Worm (Caenorhabditis elegans): ENCODE measurements around the gene swt-7.

Gene swt-7

DNA sequence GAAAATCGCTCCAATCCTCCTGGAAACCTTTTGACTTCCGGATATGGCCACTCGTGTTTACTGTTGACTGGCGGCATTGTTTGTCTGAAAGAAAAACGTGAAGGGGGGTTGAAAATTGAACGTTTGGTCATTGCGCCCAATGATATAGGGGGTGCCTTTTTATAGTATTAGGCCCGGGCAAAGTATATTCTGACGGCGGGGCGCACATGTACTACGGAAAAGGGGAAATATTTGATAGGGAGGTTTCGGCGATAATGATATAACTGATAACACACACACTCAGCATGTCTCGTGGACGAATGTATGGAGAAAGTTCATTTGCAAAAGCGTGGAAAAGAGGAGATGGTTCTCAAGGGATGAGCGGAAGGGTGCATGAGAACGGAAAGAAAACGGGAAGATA is 3.0 kb downstream of the swt-7 start, which contains the start of gene cpt-4:
TSS of gene cpt-4 (minus strand) at position 84 of the 400 bp plus-strand sequence.
- 0 out of 2 replicates have a peak, but pooled peaks have one; percentile 55 for TF ChIP-seq lin-1 (GFP tag; IDR thresholded peaks at IDR 0.05)
- no peak for TF ChIP-seq F37D6.2 (tag; optimal IDR thresholded peaks at IDR 0.05)
- TF ChIP-seq dmd-6 (GFP tag; IDR thresholded peaks at IDR 0.05) = peak; percentile 81
- peak in 1 of 2 experiments; percentile 76 for TF ChIP-seq mdl-1 (tag; optimal IDR thresholded peaks at IDR 0.05)
- TF ChIP-seq php-3 (GFP tag; IDR thresholded peaks at IDR 0.05) = peak; percentile 41; the same call in 1 of the 2 replicates
- TF ChIP-seq mxl-3 (GFP tag; optimal IDR thresholded peaks at IDR 0.05) = peak; percentile 90
- peak; percentile 83 for TF ChIP-seq hlh-11 (tag; optimal IDR thresholded peaks at IDR 0.05)
- peak; percentile 85 for TF ChIP-seq nhr-28 (tag; optimal IDR thresholded peaks at IDR 0.05)
- peak; percentile 48 for TF ChIP-seq dve-1 (tag; optimal IDR thresholded peaks at IDR 0.05; ENCODE audit: insufficient read depth)
- TF ChIP-seq nhr-48 (tag; optimal IDR thresholded peaks at IDR 0.05) = peak; percentile 34
- TF ChIP-seq vab-7 (GFP tag; IDR thresholded peaks at IDR 0.05) = no peak
- peak; percentile 22 for TF ChIP-seq mes-2 (tag; optimal IDR thresholded peaks at IDR 0.05; ENCODE audit: poor library complexity, severe bottlenecking)
- TF ChIP-seq pqm-1 (tag; optimal IDR thresholded peaks at IDR 0.05) = peak; percentile 83
- no peak for TF ChIP-seq nhr-25 (tag; optimal IDR thresholded peaks at IDR 0.05; ENCODE audit: borderline replicate concordance, insufficient read depth)
- peak; percentile 41 for TF ChIP-seq nhr-102 (tag; optimal IDR thresholded peaks at IDR 0.05)
- TF ChIP-seq daf-16 (GFP tag; optimal IDR thresholded peaks at IDR 0.05) = no peak
- TF ChIP-seq daf-16 (tag; optimal IDR thresholded peaks at IDR 0.05) = peak; percentile 29
- TF ChIP-seq hlh-30 (tag; optimal IDR thresholded peaks at IDR 0.05; ENCODE audit: insufficient read depth) = peak; percentile 29
- no peak for TF ChIP-seq nhr-76 (tag; optimal IDR thresholded peaks at IDR 0.05)

- TF ChIP-seq daf-16 (GFP tag; optimal IDR thresholded peaks at IDR 0.05) (no peak), daf-16 (tag; optimal IDR thresholded peaks at IDR 0.05) (peak; percentile 30), nhr-28 (tag; optimal IDR thresholded peaks at IDR 0.05) (peak; percentile 25), egl-27 (tag; optimal IDR thresholded peaks at IDR 0.05) (no peak), nhr-42 (GFP tag; IDR thresholded peaks at IDR 0.05) (no peak), hlh-11 (tag; optimal IDR thresholded peaks at IDR 0.05) (peak; percentile 70), ceh-62 (tag; optimal IDR thresholded peaks at IDR 0.05) (no peak), dmd-8 (GFP tag; IDR thresholded peaks at IDR 0.05) (no peak), mdt-29 (GFP tag; IDR thresholded peaks at IDR 0.05) (no peak), dve-1 (tag; optimal IDR thresholded peaks at IDR 0.05; ENCODE audit: insufficient read depth) (peak; percentile 18), Y75B8A.6 (GFP tag; IDR thresholded peaks at IDR 0.05) (no peak), ztf-7 (tag; optimal IDR thresholded peaks at IDR 0.05) (no peak), nhr-102 (tag; optimal IDR thresholded peaks at IDR 0.05) (peak; percentile 37), php-3 (GFP tag; IDR thresholded peaks at IDR 0.05) (0 out of 2 replicates have a peak, but pooled peaks have one; percentile 24), arid-1 (GFP tag; conservative IDR thresholded peaks at IDR 0.05) (no peak), pha-4 (GFP tag; IDR thresholded peaks at IDR 0.05) (no peak), pha-4 (tag; optimal IDR thresholded peaks at IDR 0.05) (no peak), ceh-82 (tag; optimal IDR thresholded peaks at IDR 0.05) (no peak), unc-62 (GFP tag; optimal IDR thresholded peaks at IDR 0.05 in 1 of 2) (no peak), unc-62 (tag; optimal IDR thresholded peaks at IDR 0.05) (no peak), mxl-3 (GFP tag; optimal IDR thresholded peaks at IDR 0.05) (peak; percentile 12), nhr-48 (tag; optimal IDR thresholded peaks at IDR 0.05) (peak; percentile 39), dmd-6 (GFP tag; IDR thresholded peaks at IDR 0.05) (peak; percentile 77), dmd-9 (GFP tag; IDR thresholded peaks at IDR 0.05) (no peak), hlh-30 (tag; optimal IDR thresholded peaks at IDR 0.05; ENCODE audit: insufficient read depth) (peak; percentile 17), Y48G9A.11 (GFP tag; IDR thresholded peaks at IDR 0.05) (no peak), zfp-3 (GFP tag; conservative IDR thresholded peaks at IDR 0.05) (no peak), pqm-1 (tag; optimal IDR thresholded peaks at IDR 0.05) (peak; percentile 10)
Observed at ce11 chrV:5026438-5026837, 4.2 kb downstream of the swt-7 start.

ce11 chrV:5023355-5023754 is 7.3 kb downstream of the swt-7 start:
- TF ChIP-seq lin-13 (GFP tag; optimal IDR thresholded peaks at IDR 0.05) (no peak), hlh-11 (tag; optimal IDR thresholded peaks at IDR 0.05) (peak; percentile 10)

Measured in whole organism, L4 larva.